Worm (Caenorhabditis elegans): ENCODE data around the gene H40L08.3.
A peak's percentile ranks its signal among the peaks of the same experiment; 100 is the strongest.

The H40L08.3 gene

DNA sequence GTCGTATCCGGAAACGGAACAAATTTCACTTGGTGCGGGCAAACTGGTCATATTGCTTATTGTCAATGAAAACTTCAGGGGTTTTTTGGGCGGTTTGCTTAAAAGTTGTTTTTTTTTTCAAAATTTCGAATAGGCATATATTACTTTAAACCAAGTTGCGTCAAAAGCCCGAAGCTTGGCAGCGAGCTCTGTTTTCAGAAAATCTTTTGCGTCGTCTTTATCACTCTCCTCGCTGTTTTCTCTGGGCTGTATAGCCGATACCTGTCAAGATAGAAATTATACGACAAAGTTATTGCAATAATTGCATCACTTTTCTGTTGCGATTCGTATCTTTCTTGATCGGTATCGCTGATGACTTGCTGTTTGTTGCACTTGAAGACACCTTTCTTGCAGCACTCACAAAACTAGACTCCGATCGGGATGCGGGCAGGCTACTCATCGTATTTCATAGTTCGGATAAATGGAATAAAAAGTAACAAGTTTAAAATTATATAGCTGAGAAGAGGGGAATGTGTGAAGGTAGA, at the start of gene H40L08.3, which contains the start of gene H40L08.9:
Gene H40L08.3 (minus strand): TSS at position 51 of the 524 bp plus-strand sequence.
Gene H40L08.9 (minus strand): TSS at position 439 of the 524 bp plus-strand sequence.
- TF ChIP-seq ceh-13 (GFP tag; optimal IDR thresholded peaks at IDR 0.05): no peak
- no peak for TF ChIP-seq tbx-11 (GFP tag; IDR thresholded peaks at IDR 0.05)
- no peak for TF ChIP-seq tbx-37 (GFP tag; conservative IDR thresholded peaks at IDR 0.05)
- TF ChIP-seq scrt-1 (GFP tag; IDR thresholded peaks at IDR 0.05): no peak
- TF ChIP-seq tra-4 (tag; optimal IDR thresholded peaks at IDR 0.05): no peak
- no peak for TF ChIP-seq hnd-1 (tag; optimal IDR thresholded peaks at IDR 0.05)
- no peak for TF ChIP-seq F13C5.2 (tag; optimal IDR thresholded peaks at IDR 0.05)
- TF ChIP-seq hmbx-1 (tag; optimal IDR thresholded peaks at IDR 0.05): no peak
- TF ChIP-seq ceh-36 (tag; optimal IDR thresholded peaks at IDR 0.05): no peak
- no peak for TF ChIP-seq aly-1 (tag; optimal IDR thresholded peaks at IDR 0.05)
- TF ChIP-seq B0310.2 (tag; optimal IDR thresholded peaks at IDR 0.05): no peak
- no peak for TF ChIP-seq sea-1 (GFP tag; conservative IDR thresholded peaks at IDR 0.05)
- no peak for TF ChIP-seq ama-1 (optimal IDR thresholded peaks at IDR 0.05)
- TF ChIP-seq flt-1 (GFP tag; IDR thresholded peaks at IDR 0.05): no peak

DNA sequence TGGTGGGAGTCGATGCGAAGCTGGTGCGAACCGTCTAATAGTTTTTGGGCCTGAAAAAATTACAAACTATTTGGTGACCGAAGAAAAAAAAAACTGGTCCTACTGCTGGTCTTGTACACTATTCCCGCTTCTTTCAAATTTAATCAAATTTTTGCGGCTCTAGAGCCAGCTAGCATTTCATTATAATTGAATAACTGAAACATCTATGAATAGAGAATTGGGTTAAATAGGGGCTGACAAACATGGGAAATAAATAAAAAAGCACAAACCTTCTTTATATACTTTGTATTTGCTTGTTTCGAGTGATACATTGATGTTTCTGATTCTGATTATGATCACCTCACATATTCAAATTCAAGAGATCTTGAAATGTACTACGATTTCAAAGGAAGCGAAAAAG, 49.2 kb upstream of the H40L08.3 start:
- TF ChIP-seq sea-1 (GFP tag; conservative IDR thresholded peaks at IDR 0.05): no peak
- TF ChIP-seq ceh-13 (GFP tag; optimal IDR thresholded peaks at IDR 0.05): no peak
- TF ChIP-seq pes-1 (GFP tag; IDR thresholded peaks at IDR 0.05): no peak
- no peak for TF ChIP-seq scrt-1 (GFP tag; IDR thresholded peaks at IDR 0.05)
- no peak for TF ChIP-seq tbx-11 (GFP tag; IDR thresholded peaks at IDR 0.05)
- TF ChIP-seq ama-1 (optimal IDR thresholded peaks at IDR 0.05): no peak
- no peak for TF ChIP-seq F13C5.2 (tag; optimal IDR thresholded peaks at IDR 0.05)
- no peak for TF ChIP-seq tbx-37 (GFP tag; conservative IDR thresholded peaks at IDR 0.05)
- no peak for TF ChIP-seq hmbx-1 (tag; optimal IDR thresholded peaks at IDR 0.05)
- no peak for TF ChIP-seq ceh-36 (tag; optimal IDR thresholded peaks at IDR 0.05)
- no peak for TF ChIP-seq hmg-4 (GFP tag; optimal IDR thresholded peaks at IDR 0.05)
- TF ChIP-seq tra-4 (tag; optimal IDR thresholded peaks at IDR 0.05): no peak
- TF ChIP-seq aly-1 (tag; optimal IDR thresholded peaks at IDR 0.05): no peak
- TF ChIP-seq ets-7 (tag; optimal IDR thresholded peaks at IDR 0.05): no peak
- TF ChIP-seq B0310.2 (tag; optimal IDR thresholded peaks at IDR 0.05): no peak

DNA sequence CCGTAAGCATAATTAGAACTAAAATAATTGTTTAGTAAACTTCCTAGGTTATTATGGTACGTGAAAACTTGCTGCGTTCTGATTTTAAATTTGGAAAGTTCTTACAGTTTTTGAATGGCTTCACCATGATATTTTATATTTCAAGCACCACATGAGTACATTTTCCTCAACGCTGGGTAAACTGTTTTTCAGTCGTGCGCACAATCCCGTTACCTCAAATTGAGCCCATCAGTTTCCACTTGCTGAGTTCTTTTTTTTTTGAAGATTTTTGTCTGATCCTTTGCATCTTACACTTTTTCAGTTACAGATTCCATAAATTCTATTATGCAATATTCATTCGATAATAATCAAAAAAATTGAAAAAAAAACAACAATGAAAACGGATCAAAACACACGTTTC, 44.7 kb upstream of the H40L08.3 start:
- TF ChIP-seq aly-1 (tag; optimal IDR thresholded peaks at IDR 0.05) (no peak), ets-7 (tag; optimal IDR thresholded peaks at IDR 0.05) (no peak), ceh-36 (tag; optimal IDR thresholded peaks at IDR 0.05) (no peak), ama-1 (optimal IDR thresholded peaks at IDR 0.05) (no peak), F13C5.2 (tag; optimal IDR thresholded peaks at IDR 0.05) (no peak), hnd-1 (tag; optimal IDR thresholded peaks at IDR 0.05) (no peak), B0310.2 (tag; optimal IDR thresholded peaks at IDR 0.05) (no peak), tbx-37 (GFP tag; conservative IDR thresholded peaks at IDR 0.05) (no peak), tra-4 (tag; optimal IDR thresholded peaks at IDR 0.05) (no peak), ceh-13 (GFP tag; optimal IDR thresholded peaks at IDR 0.05) (no peak)

DNA sequence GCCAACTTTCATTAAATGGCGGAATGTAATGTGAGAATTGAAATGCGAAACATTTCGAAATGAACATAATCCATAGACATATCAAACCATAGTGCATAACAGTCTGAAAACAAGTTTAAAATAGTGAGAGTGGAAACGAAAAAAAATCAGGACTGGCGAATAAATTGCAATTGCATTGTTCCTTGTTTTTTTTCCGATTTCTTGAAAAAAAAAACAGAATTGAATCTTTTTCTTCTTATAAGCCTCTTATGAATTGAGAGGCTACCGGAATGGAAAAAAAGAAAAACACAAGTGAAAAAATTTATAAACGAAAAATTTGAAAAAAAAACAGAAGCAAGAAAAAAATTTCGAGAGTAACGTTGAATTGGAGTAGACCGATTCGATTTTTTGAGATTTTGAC, 40.6 kb upstream of the H40L08.3 start, which contains the start of gene R07D5.2:
Gene R07D5.2 (minus strand): TSS at position 101 of the 400 bp plus-strand sequence.
- TF ChIP-seq tbx-37 (GFP tag; conservative IDR thresholded peaks at IDR 0.05) (no peak), hmbx-1 (tag; optimal IDR thresholded peaks at IDR 0.05) (no peak), pes-1 (GFP tag; IDR thresholded peaks at IDR 0.05) (no peak), F13C5.2 (tag; optimal IDR thresholded peaks at IDR 0.05) (no peak), ceh-36 (tag; optimal IDR thresholded peaks at IDR 0.05) (no peak), tbx-11 (GFP tag; IDR thresholded peaks at IDR 0.05) (no peak), flt-1 (GFP tag; IDR thresholded peaks at IDR 0.05) (no peak), ets-7 (tag; optimal IDR thresholded peaks at IDR 0.05) (no peak), tra-4 (tag; optimal IDR thresholded peaks at IDR 0.05) (no peak), B0310.2 (tag; optimal IDR thresholded peaks at IDR 0.05) (no peak), sea-1 (GFP tag; conservative IDR thresholded peaks at IDR 0.05) (no peak), ama-1 (optimal IDR thresholded peaks at IDR 0.05) (no peak), ceh-13 (GFP tag; optimal IDR thresholded peaks at IDR 0.05) (no peak), scrt-1 (GFP tag; IDR thresholded peaks at IDR 0.05) (no peak), aly-1 (tag; optimal IDR thresholded peaks at IDR 0.05) (no peak)

DNA sequence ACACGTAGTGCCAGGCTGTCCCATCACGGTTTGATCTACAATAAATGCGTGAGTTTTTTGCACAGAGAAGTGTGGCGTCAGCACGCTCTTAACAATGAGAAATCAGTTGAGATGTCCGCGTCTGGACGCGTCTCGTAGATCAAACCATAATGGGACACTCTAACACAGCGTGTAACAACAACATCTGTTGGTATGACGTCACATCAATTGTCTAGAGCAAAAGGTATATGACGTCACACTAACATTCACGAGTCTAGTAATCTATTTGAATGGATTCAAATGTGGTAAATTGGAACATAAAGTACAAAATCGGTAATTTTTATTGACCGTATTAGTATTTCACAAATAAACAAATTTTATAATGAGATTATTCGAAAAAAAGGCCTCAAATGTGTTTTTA, 39.9 kb upstream of the H40L08.3 start:
- no peak for TF ChIP-seq ets-7 (tag; optimal IDR thresholded peaks at IDR 0.05)
- no peak for TF ChIP-seq flt-1 (GFP tag; IDR thresholded peaks at IDR 0.05)
- no peak for TF ChIP-seq ceh-36 (tag; optimal IDR thresholded peaks at IDR 0.05)
- no peak for TF ChIP-seq F13C5.2 (tag; optimal IDR thresholded peaks at IDR 0.05)
- TF ChIP-seq tbx-37 (GFP tag; conservative IDR thresholded peaks at IDR 0.05): no peak
- no peak for TF ChIP-seq aly-1 (tag; optimal IDR thresholded peaks at IDR 0.05)
- no peak for TF ChIP-seq B0310.2 (tag; optimal IDR thresholded peaks at IDR 0.05)
- TF ChIP-seq sea-1 (GFP tag; conservative IDR thresholded peaks at IDR 0.05): no peak
- no peak for TF ChIP-seq tbx-11 (GFP tag; IDR thresholded peaks at IDR 0.05)
- TF ChIP-seq hmbx-1 (tag; optimal IDR thresholded peaks at IDR 0.05): no peak
- no peak for TF ChIP-seq hmg-4 (GFP tag; optimal IDR thresholded peaks at IDR 0.05)

DNA sequence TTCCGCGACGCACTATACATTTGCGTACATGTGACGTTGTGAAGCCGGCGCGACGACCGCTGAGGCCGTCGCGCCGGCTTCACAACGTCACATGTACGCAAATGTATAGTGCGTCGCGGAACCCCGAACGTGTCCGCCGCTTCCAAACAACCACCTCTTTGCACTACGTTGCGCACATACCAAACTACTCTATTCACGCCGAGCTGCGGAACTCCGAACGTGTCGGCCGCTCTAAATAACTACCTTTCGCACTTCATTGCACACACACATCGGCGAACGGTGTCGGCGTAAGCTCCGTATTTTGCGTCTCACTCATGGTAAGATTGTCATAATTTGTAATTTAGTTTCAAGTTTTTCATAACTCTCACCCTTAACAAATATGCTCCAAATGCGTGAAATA, 36.3 kb upstream of the H40L08.3 start:
- no peak for TF ChIP-seq tra-4 (tag; optimal IDR thresholded peaks at IDR 0.05)
- TF ChIP-seq ama-1 (optimal IDR thresholded peaks at IDR 0.05): no peak
- no peak for TF ChIP-seq ets-7 (tag; optimal IDR thresholded peaks at IDR 0.05)
- TF ChIP-seq sea-1 (GFP tag; conservative IDR thresholded peaks at IDR 0.05): no peak

DNA sequence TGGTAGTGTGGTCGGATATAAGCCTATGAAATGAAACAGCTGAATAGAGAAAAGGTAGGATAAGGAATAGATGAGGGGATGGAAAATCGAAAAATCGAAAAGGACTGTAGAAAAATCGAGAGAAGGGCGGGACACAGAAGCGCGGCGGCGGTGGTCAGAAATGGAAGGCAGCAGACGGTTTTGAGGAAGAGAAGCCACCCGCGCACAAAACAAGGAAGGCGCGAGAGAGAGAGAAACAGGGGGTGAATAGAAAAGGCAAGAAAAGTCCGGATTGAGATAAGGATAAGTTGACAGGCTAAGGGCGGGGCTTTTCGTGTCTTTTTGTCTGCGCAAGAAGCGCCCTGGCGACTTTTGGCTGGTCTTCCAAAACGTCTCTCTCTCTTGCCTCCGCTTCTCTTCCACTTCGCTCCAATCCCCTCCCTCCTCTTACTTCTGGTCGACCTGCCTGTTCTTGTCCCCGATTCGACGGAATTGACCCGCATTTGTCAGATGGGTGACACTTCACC, 31.9 kb upstream of the H40L08.3 start, which contains the start of gene mlt-9:
Gene mlt-9 (minus strand): TSS at position 51 of the 506 bp plus-strand sequence.
- no peak for TF ChIP-seq ceh-13 (GFP tag; optimal IDR thresholded peaks at IDR 0.05)
- peak; percentile 20 for TF ChIP-seq aly-1 (tag; optimal IDR thresholded peaks at IDR 0.05)

Measured in whole organism, early embryonic.